Worm (Caenorhabditis elegans): ENCODE data around the gene ZC443.7.

- TF ChIP-seq him-1 (tag; optimal IDR thresholded peaks at IDR 0.05) (no peak), dao-5 (tag; optimal IDR thresholded peaks at IDR 0.05) (no peak), W03F9.2 (tag; optimal IDR thresholded peaks at IDR 0.05) (no peak)
Observed at ce11 chrV:12815386-12815785, 9.1 kb downstream of the ZC443.7 start.
